Fruit fly (Drosophila melanogaster) whole organism, adult: Measurements from ENCODE around the gene CCT1.
A peak's percentile ranks its signal among the peaks of the same experiment; 100 is the strongest.

ENCODE experiments used
- CG11617 ChIP-seq: fragments of 200-800 bp; sonication (Bioruptor generic); optimal IDR thresholded peaks from 2 replicates; lab custom pipeline; 2017; ENCODE audit warnings: mild to moderate bottlenecking, missing biosample characterization, missing genetic modification reagents, missing genetic modification characterization
- CG12768 ChIP-seq: fragments of 200-800 bp; sonication (Bioruptor generic); optimal IDR thresholded peaks from 2 replicates; lab custom pipeline; 2017; ENCODE audit warnings: missing biosample characterization, missing genetic modification characterization, mild to moderate bottlenecking, moderate library complexity, missing genetic modification reagents
- CG14711 ChIP-seq: fragments of 200-800 bp; sonication (Bioruptor generic); optimal IDR thresholded peaks from 2 replicates; lab custom pipeline; 2018; ENCODE audit warnings: missing biosample characterization, mild to moderate bottlenecking, missing genetic modification characterization, moderate library complexity
- CG1620 ChIP-seq: fragments of 200-800 bp; sonication (Bioruptor generic); optimal IDR thresholded peaks from 2 replicates; lab custom pipeline; 2016; ENCODE audit warnings: missing biosample characterization, missing genetic modification characterization
- CG33017 ChIP-seq: fragments of 200-800 bp; sonication (Bioruptor generic); optimal IDR thresholded peaks from 2 replicates; lab custom pipeline; 2018; ENCODE audit warnings: missing biosample characterization, mild to moderate bottlenecking, missing genetic modification characterization, moderate library complexity
- CG5204 ChIP-seq: fragments of 200-800 bp; sonication (Bioruptor generic); optimal IDR thresholded peaks from 2 replicates; lab custom pipeline; 2016; ENCODE audit warnings: missing biosample characterization, missing genetic modification characterization
- CG7045 ChIP-seq: fragments of 200-800 bp; sonication (Bioruptor generic); optimal IDR thresholded peaks from 2 replicates; lab custom pipeline; 2017; ENCODE audit warnings: missing biosample characterization, mild to moderate bottlenecking, missing genetic modification characterization
- CG7101 ChIP-seq: fragments of 200-800 bp; sonication (Bioruptor generic); optimal IDR thresholded peaks from 2 replicates; lab custom pipeline; 2018; ENCODE audit warnings: missing biosample characterization, mild to moderate bottlenecking, missing genetic modification characterization, moderate library complexity
- Clk ChIP-seq: fragments of 200-800 bp; sonication (Bioruptor generic); optimal IDR thresholded peaks from 2 replicates; lab custom pipeline; 2017; ENCODE audit warnings: missing biosample characterization, missing genetic modification characterization
- Crg-1 ChIP-seq: fragments of 200-800 bp; sonication (Bioruptor generic); optimal IDR thresholded peaks from 2 replicates; lab custom pipeline; 2016; ENCODE audit warnings: missing biosample characterization, missing genetic modification characterization
- Hr96 ChIP-seq: fragments of 200-800 bp; sonication (Bioruptor generic); optimal IDR thresholded peaks from 2 replicates; lab custom pipeline; 2016; ENCODE audit warnings: missing biosample characterization, missing genetic modification characterization
- Mnt ChIP-seq: fragments of 200-800 bp; sonication (Bioruptor generic); optimal IDR thresholded peaks from 2 replicates; lab custom pipeline; 2016; ENCODE audit warnings: missing biosample characterization, mild to moderate bottlenecking, missing genetic modification characterization
- bab1 ChIP-seq: fragments of 200-800 bp; sonication (Bioruptor generic); optimal IDR thresholded peaks from 3 replicates; lab custom pipeline; 2019; ENCODE audit warnings: missing biosample characterization, mild to moderate bottlenecking, missing genetic modification characterization, moderate library complexity
- cic ChIP-seq: fragments of 200-800 bp; sonication (Bioruptor generic); optimal IDR thresholded peaks from 2 replicates; lab custom pipeline; 2017; ENCODE audit warnings: missing biosample characterization, mild to moderate bottlenecking, missing genetic modification characterization, moderate library complexity
- cnc ChIP-seq, 2 experiments: fragments of >200 bp; optimal IDR thresholded peaks; 2 replicates each; lab custom pipeline; 2017
- kay ChIP-seq: fragments of 200-800 bp; sonication (Bioruptor generic); peaks from one replicate; lab custom pipeline; 2016; ENCODE audit warnings: missing biosample characterization, missing genetic modification characterization, borderline replicate concordance
- ovo ChIP-seq: fragments of 200-800 bp; sonication (Bioruptor generic); optimal IDR thresholded peaks from 2 replicates; lab custom pipeline; 2016; ENCODE audit warnings: missing biosample characterization, missing genetic modification characterization
- pad ChIP-seq: fragments of 200-800 bp; sonication (Bioruptor generic); optimal IDR thresholded peaks from 3 replicates; lab custom pipeline; 2017; ENCODE audit warnings: missing biosample characterization, missing genetic modification characterization, mild to moderate bottlenecking, moderate library complexity, missing genetic modification reagents
- tj ChIP-seq: fragments of 200-800 bp; sonication (Bioruptor generic); optimal IDR thresholded peaks from 3 replicates; lab custom pipeline; 2017; ENCODE audit warnings: missing biosample characterization, mild to moderate bottlenecking, missing genetic modification characterization, moderate library complexity
- toe ChIP-seq: fragments of 200-800 bp; sonication (Bioruptor generic); optimal IDR thresholded peaks from 2 replicates; lab custom pipeline; 2016; ENCODE audit warnings: missing biosample characterization, missing genetic modification characterization

Gene CCT1

DNA sequence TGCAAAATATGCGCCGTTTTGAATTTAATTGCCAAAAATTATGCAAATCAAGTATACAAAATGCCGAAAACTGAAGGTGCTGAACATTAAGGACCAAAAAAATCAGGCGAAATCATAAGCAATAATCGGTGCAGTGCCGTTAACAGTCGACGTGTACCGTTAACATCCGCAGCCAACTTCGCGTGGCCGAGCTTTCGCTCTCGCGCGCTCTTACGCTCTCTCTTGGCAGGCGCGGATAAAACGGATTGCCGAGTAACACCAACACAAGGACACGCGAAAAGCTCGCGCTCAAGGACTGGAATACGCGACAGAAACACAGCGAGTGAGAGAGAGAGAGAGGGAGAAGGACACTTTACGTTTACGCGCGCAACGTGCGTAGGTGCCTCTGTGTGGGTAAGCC lies 21.2 kb downstream of the CCT1 start:
- no peak for TF ChIP-seq CG11617 (GFP tag; lab: Kevin White, UChicago)
- TF ChIP-seq cic (GFP tag; lab: Kevin White, UChicago): peak; percentile 61

DNA sequence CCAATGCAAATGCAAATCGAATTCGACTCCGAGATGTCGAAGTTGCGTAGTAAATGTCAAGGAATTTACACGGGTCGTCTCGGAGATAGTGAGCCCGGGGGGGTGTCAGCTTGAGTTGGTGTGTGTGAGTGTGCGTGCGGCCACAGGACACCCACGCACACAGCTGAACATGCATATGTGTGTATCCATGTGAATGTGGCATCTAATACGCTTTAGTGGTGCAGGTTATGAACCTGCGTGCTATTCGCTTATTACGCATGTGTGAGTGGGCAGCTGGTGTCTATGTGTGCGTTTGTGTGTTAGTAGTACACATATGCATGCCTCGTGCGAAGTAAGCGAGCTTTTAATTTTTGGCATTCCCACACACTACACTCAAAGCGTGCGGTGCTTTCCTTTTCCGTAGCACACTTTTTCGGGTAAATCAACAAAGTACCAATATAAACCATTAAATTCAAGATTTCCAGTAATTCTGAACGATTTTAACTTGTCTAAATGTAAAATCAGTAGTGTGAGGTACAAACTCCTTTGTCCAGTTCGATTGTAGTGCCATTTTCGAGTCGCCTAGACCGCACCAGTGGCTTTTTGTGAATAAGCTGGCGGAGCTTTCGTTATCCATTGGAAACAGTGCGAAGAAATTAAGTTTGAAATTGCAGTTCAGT lies 22.3 kb downstream of the CCT1 start:
- TF ChIP-seq CG1620 (no peak), CG5204 (no peak), Crg-1 (no peak), tj (GFP tag; lab: Kevin White, UChicago) (no peak), CG7101 (tag; lab: Kevin White, UChicago) (peak; percentile 81), kay (GFP tag; lab: Kevin White, UChicago) (no peak), Hr96 (GFP tag; lab: Kevin White, UChicago) (peak; percentile 78), CG11617 (GFP tag; lab: Kevin White, UChicago) (peak; percentile 0), CG33017 (tag; lab: Kevin White, UChicago) (peak; percentile 86), CG14711 (peak; percentile 63), cnc (optimal IDR thresholded peaks at IDR 0.05; lab: Kevin White, UChicago) (no peak), Mnt (GFP tag; lab: Kevin White, UChicago) (peak; percentile 65), toe (GFP tag; lab: Kevin White, UChicago) (peak; percentile 56), bab1 (GFP tag; lab: Kevin White, UChicago) (no peak), ovo (GFP tag; lab: Kevin White, UChicago) (no peak), pad (GFP tag; lab: Kevin White, UChicago) (peak; percentile 9), CG7045 (GFP tag; lab: Kevin White, UChicago) (peak; percentile 77), Clk (GFP tag; lab: Kevin White, UChicago) (peak; percentile 66), cic (GFP tag; lab: Kevin White, UChicago) (peak; percentile 55), CG12768 (GFP tag; lab: Kevin White, UChicago) (peak; percentile 84)

DNA sequence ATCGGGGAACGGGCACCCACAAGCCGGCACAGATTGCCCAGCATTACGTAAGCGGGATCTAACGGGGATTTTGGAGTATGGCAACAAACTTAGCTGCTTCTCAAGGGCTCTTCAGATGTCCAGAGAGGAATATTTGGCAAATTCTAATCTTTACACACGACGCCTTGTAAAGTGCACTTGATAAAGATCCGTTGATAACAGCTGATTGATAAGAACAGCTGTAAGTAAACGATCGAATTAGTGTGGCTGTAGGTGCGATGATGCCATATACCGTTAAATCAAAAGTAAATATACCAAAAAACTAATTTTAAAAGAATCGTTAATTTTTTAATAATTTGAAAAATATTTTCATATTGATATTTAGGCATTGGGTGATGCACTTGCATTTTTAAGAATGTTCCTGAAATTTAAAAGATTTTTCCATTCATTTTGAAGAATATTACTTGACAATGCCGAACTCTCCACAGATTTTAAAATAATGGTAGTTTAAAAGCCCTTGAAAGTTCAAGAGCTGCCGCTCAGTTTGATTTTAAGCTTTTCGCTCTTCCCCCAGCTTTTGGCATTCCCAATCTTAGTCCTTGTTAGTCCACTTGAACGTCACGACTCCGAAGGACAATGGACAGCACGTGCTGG lies 23.2 kb downstream of the CCT1 start, which contains the start of the genes CG5377 and Nrx-1:
TSS of gene CG5377 (minus strand) at position 219 of the 633 bp plus-strand sequence.
TSS of gene Nrx-1 (plus strand) at position 574 of the 633 bp plus-strand sequence.
- TF ChIP-seq Crg-1 (no peak), CG5204 (no peak), kay (GFP tag; lab: Kevin White, UChicago) (peak; percentile 74), CG14711 (no peak), ovo (GFP tag; lab: Kevin White, UChicago) (peak; percentile 79), bab1 (GFP tag; lab: Kevin White, UChicago) (peak; percentile 60), CG1620 (no peak), cic (GFP tag; lab: Kevin White, UChicago) (peak; percentile 19)

- no peak for TF ChIP-seq CG1620
- no peak for TF ChIP-seq kay (GFP tag; lab: Kevin White, UChicago)
- TF ChIP-seq cnc (optimal IDR thresholded peaks at IDR 0.05; lab: Kevin White, UChicago): no peak
- no peak for TF ChIP-seq CG33017 (tag; lab: Kevin White, UChicago)
- no peak for TF ChIP-seq cic (GFP tag; lab: Kevin White, UChicago)
- no peak for TF ChIP-seq pad (GFP tag; lab: Kevin White, UChicago)
- TF ChIP-seq Mnt (GFP tag; lab: Kevin White, UChicago): no peak
- no peak for TF ChIP-seq toe (GFP tag; lab: Kevin White, UChicago)
These were observed 25.2 kb downstream of the CCT1 start, which contains the start of gene Pebp1 for dm6 chr3R:22465984-22466530. Pebp1 (plus strand) TSS chr3R:22466034.

DNA sequence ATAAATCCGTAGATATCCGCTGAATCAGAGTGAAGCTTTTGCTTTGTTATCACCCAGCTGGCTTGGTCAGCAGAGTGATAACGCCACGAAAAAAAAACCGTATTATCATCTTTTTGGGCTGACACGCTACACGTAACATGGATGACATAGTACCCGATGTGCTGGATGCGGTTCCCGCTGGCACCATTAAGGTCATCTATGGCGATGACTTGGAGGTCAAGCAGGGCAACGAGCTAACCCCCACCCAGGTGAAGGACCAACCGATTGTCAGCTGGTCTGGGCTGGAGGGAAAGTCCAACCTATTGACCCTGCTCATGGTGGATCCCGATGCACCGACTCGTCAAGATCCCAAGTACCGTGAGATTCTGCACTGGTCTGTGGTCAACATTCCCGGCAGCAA lies 26.1 kb downstream of the CCT1 start:
- no peak for TF ChIP-seq cnc (optimal IDR thresholded peaks at IDR 0.05; lab: Kevin White, UChicago)
- TF ChIP-seq tj (GFP tag; lab: Kevin White, UChicago): peak; percentile 37

dm6 chr3R:22464611-22465113 lies 26.6 kb downstream of the CCT1 start, which contains the start of gene CG7054:
CG7054 (plus strand) TSS chr3R:22464985.
- TF ChIP-seq tj (GFP tag; lab: Kevin White, UChicago) (peak; percentile 65), toe (GFP tag; lab: Kevin White, UChicago) (no peak), CG33017 (tag; lab: Kevin White, UChicago) (peak; percentile 65), Crg-1 (no peak), CG12768 (GFP tag; lab: Kevin White, UChicago) (peak; percentile 61), CG7045 (GFP tag; lab: Kevin White, UChicago) (peak; percentile 72), CG11617 (GFP tag; lab: Kevin White, UChicago) (peak; percentile 68), Hr96 (GFP tag; lab: Kevin White, UChicago) (peak; percentile 46), Mnt (GFP tag; lab: Kevin White, UChicago) (peak; percentile 54), bab1 (GFP tag; lab: Kevin White, UChicago) (peak; percentile 15), CG14711 (peak; percentile 42), CG1620 (peak; percentile 10), Clk (GFP tag; lab: Kevin White, UChicago) (no peak), cnc (optimal IDR thresholded peaks at IDR 0.05; lab: Kevin White, UChicago) (no peak), CG5204 (no peak), pad (GFP tag; lab: Kevin White, UChicago) (peak; percentile 49), cic (GFP tag; lab: Kevin White, UChicago) (peak; percentile 78), kay (GFP tag; lab: Kevin White, UChicago) (peak; percentile 98), CG7101 (tag; lab: Kevin White, UChicago) (peak; percentile 71), ovo (GFP tag; lab: Kevin White, UChicago) (peak; percentile 9)
